4 worm cellular contexts compared by ENCODE assay signal in genomic region chrII:3502520-3503323, ce11.
TF ChIP-seq lines count a peak whose summit lies in the region.

Gene col-71 (minus strand): TSS chrII:3502570.
Gene Y49F6B.2 (plus strand): TSS chrII:3502968.

TF ChIP-seq in whole organism, L2 larva, 48 proteins besides CTCF, POLR2A, EP300 and RAD21 (continues in another document):
- TF ChIP-seq lsy-2 (tag; optimal IDR thresholded peaks at IDR 0.05; lab: Kevin White, UChicago) (peak; percentile 84 to 88), sem-4 (tag; optimal IDR thresholded peaks at IDR 0.05; lab: Kevin White, UChicago) (peak; percentile 47), nhr-77 (tag; optimal IDR thresholded peaks at IDR 0.05; lab: Kevin White, UChicago) (no peak), nhr-237 (tag; optimal IDR thresholded peaks at IDR 0.05; lab: Kevin White, UChicago) (no peak), mdl-1 (tag; optimal IDR thresholded peaks at IDR 0.05; lab: Kevin White, UChicago) (no peak), nhr-23 (tag; optimal IDR thresholded peaks at IDR 0.05; lab: Kevin White, UChicago) (no peak), sma-9 (GFP tag; optimal IDR thresholded peaks at IDR 0.05; lab: Kevin White, UChicago) (no peak), sma-9 (tag; optimal IDR thresholded peaks at IDR 0.05; lab: Kevin White, UChicago) (no peak), lin-39 (tag; optimal IDR thresholded peaks at IDR 0.05; lab: Kevin White, UChicago) (no peak), Y55F3AM.14 (GFP tag; optimal IDR thresholded peaks at IDR 0.05; lab: Kevin White, UChicago) (peak; percentile 25), ceh-16 (tag; optimal IDR thresholded peaks at IDR 0.05; lab: Kevin White, UChicago) (no peak), fos-1 (tag; optimal IDR thresholded peaks at IDR 0.05; lab: Kevin White, UChicago) (peak; percentile 26), ZK546.5 (tag; optimal IDR thresholded peaks at IDR 0.05; lab: Kevin White, UChicago) (no peak), lin-11 (tag; optimal IDR thresholded peaks at IDR 0.05; lab: Kevin White, UChicago) (peak; percentile 12), blmp-1 (tag; optimal IDR thresholded peaks at IDR 0.05; lab: Kevin White, UChicago; ENCODE audit: insufficient read depth) (no peak), nhr-11 (tag; optimal IDR thresholded peaks at IDR 0.05; lab: Kevin White, UChicago) (no peak), alr-1 (tag; optimal IDR thresholded peaks at IDR 0.05; lab: Kevin White, UChicago) (no peak), mbf-1 (tag; optimal IDR thresholded peaks at IDR 0.05; lab: Kevin White, UChicago) (no peak), ama-1 (optimal IDR thresholded peaks at IDR 0.05; lab: Kevin White, UChicago) (no peak), nhr-25 (tag; optimal IDR thresholded peaks at IDR 0.05; lab: Kevin White, UChicago) (peak; percentile 56), unc-62 (GFP tag; optimal IDR thresholded peaks at IDR 0.05; lab: Kevin White, UChicago) (no peak), peb-1 (tag; optimal IDR thresholded peaks at IDR 0.05; lab: Kevin White, UChicago) (no peak), unc-55 (GFP tag; optimal IDR thresholded peaks at IDR 0.05; lab: Kevin White, UChicago) (peak; percentile 86), ceh-82 (tag; optimal IDR thresholded peaks at IDR 0.05; lab: Kevin White, UChicago) (no peak)

TF ChIP-seq in whole organism, L4 larva, 104 proteins besides CTCF, POLR2A, EP300 and RAD21 (continues in another document):
- TF ChIP-seq ceh-20 (GFP tag; IDR thresholded peaks at IDR 0.05; lab: Robert Waterston, UW): no peak
- no peak for TF ChIP-seq daf-19 (GFP tag; conservative IDR thresholded peaks at IDR 0.05; lab: Robert Waterston, UW)
- no peak for TF ChIP-seq tra-1 (GFP tag; IDR thresholded peaks at IDR 0.05; lab: Robert Waterston, UW)
- 0 out of 2 replicates have a peak, but pooled peaks have one; percentile 49 for TF ChIP-seq ctbp-1 (GFP tag; IDR thresholded peaks at IDR 0.05; lab: Robert Waterston, UW)
- TF ChIP-seq aly-2 (tag; optimal IDR thresholded peaks at IDR 0.05; lab: Kevin White, UChicago): no peak
- no peak for TF ChIP-seq Y75B8A.6 (GFP tag; IDR thresholded peaks at IDR 0.05; lab: Robert Waterston, UW)
- no peak for TF ChIP-seq aha-1 (tag; lab: Kevin White, UChicago)
- no peak for TF ChIP-seq unc-39 (tag; optimal IDR thresholded peaks at IDR 0.05; lab: Kevin White, UChicago)
- TF ChIP-seq ceh-32 (tag; optimal IDR thresholded peaks at IDR 0.05; lab: Kevin White, UChicago; ENCODE audit: poor library complexity): no peak
- TF ChIP-seq ztf-11 (tag; optimal IDR thresholded peaks at IDR 0.05; lab: Kevin White, UChicago): no peak
- no peak for TF ChIP-seq F49E8.2 (tag; optimal IDR thresholded peaks at IDR 0.05; lab: Kevin White, UChicago; ENCODE audit: borderline replicate concordance)
- no peak for TF ChIP-seq sdz-12 (GFP tag; optimal IDR thresholded peaks at IDR 0.05; lab: Kevin White, UChicago)
- no peak for TF ChIP-seq saeg-2 (GFP tag; IDR thresholded peaks at IDR 0.05; lab: Robert Waterston, UW)
- TF ChIP-seq ceh-82 (tag; optimal IDR thresholded peaks at IDR 0.05; lab: Kevin White, UChicago): no peak
- no peak for TF ChIP-seq nhr-48 (tag; optimal IDR thresholded peaks at IDR 0.05; lab: Kevin White, UChicago)
- no peak for TF ChIP-seq zag-1 (tag; optimal IDR thresholded peaks at IDR 0.05; lab: Kevin White, UChicago)
- TF ChIP-seq dmd-6 (GFP tag; IDR thresholded peaks at IDR 0.05; lab: Robert Waterston, UW): peak; percentile 45
- no peak for TF ChIP-seq F44E2.7 (GFP tag; IDR thresholded peaks at IDR 0.05; lab: Robert Waterston, UW)
- TF ChIP-seq rbr-2 (tag; optimal IDR thresholded peaks at IDR 0.05; lab: Kevin White, UChicago): peak; percentile 78
- TF ChIP-seq Y48G9A.11 (GFP tag; IDR thresholded peaks at IDR 0.05; lab: Robert Waterston, UW): peak; percentile 85
- peak; percentile 45 for TF ChIP-seq nhr-6 (tag; optimal IDR thresholded peaks at IDR 0.05; lab: Kevin White, UChicago)
- no peak for TF ChIP-seq nhr-76 (tag; optimal IDR thresholded peaks at IDR 0.05; lab: Kevin White, UChicago)
- peak; percentile 4 for TF ChIP-seq nhr-77 (tag; optimal IDR thresholded peaks at IDR 0.05; lab: Kevin White, UChicago)
- peak; percentile 72 for TF ChIP-seq ZK337.2 (GFP tag; IDR thresholded peaks at IDR 0.05; lab: Robert Waterston, UW)
- TF ChIP-seq egl-27 (tag; optimal IDR thresholded peaks at IDR 0.05; lab: Kevin White, UChicago): no peak

TF ChIP-seq in whole organism, late embryonic, 69 proteins besides CTCF, POLR2A, EP300 and RAD21 (continues in another document):
- TF ChIP-seq hlh-30 (tag; optimal IDR thresholded peaks at IDR 0.05; lab: Kevin White, UChicago; ENCODE audit: insufficient read depth): no peak
- peak; percentile 100 for TF ChIP-seq unc-42 (tag; optimal IDR thresholded peaks at IDR 0.05; lab: Kevin White, UChicago)
- peak; percentile 70 for TF ChIP-seq fax-1 (tag; optimal IDR thresholded peaks at IDR 0.05; lab: Kevin White, UChicago)
- peak; percentile 83 for TF ChIP-seq tbx-2 (tag; optimal IDR thresholded peaks at IDR 0.05; lab: Kevin White, UChicago)
- TF ChIP-seq fkh-10 (GFP tag; optimal IDR thresholded peaks at IDR 0.05; lab: Kevin White, UChicago): no peak
- TF ChIP-seq nhr-232 (tag; optimal IDR thresholded peaks at IDR 0.05; lab: Kevin White, UChicago): no peak
- TF ChIP-seq sdc-2 (tag; optimal IDR thresholded peaks at IDR 0.05; lab: Kevin White, UChicago): no peak
- TF ChIP-seq T23F11.4 (GFP tag; optimal IDR thresholded peaks at IDR 0.05; lab: Kevin White, UChicago): no peak
- TF ChIP-seq ceh-14 (tag; optimal IDR thresholded peaks at IDR 0.05; lab: Kevin White, UChicago): peak; percentile 89
- TF ChIP-seq nfya-1 (tag; optimal IDR thresholded peaks at IDR 0.05; lab: Kevin White, UChicago): peak; percentile 32
- peak; percentile 84 for TF ChIP-seq tbx-7 (tag; optimal IDR thresholded peaks at IDR 0.05; lab: Kevin White, UChicago)
- TF ChIP-seq ceh-31 (tag; optimal IDR thresholded peaks at IDR 0.05; lab: Kevin White, UChicago): peak; percentile 96
- no peak for TF ChIP-seq odd-2 (tag; optimal IDR thresholded peaks at IDR 0.05; lab: Kevin White, UChicago)
- no peak for TF ChIP-seq dmd-4 (tag; optimal IDR thresholded peaks at IDR 0.05; lab: Kevin White, UChicago; ENCODE audit: borderline replicate concordance)
- no peak for TF ChIP-seq ceh-19 (GFP tag; optimal IDR thresholded peaks at IDR 0.05; lab: Kevin White, UChicago)
- TF ChIP-seq dve-1 (tag; optimal IDR thresholded peaks at IDR 0.05; lab: Kevin White, UChicago): no peak
- no peak for TF ChIP-seq sox-4 (tag; optimal IDR thresholded peaks at IDR 0.05; lab: Kevin White, UChicago)
- TF ChIP-seq ttx-3 (tag; optimal IDR thresholded peaks at IDR 0.05; lab: Kevin White, UChicago): peak; percentile 49
- no peak for TF ChIP-seq pat-9 (tag; optimal IDR thresholded peaks at IDR 0.05; lab: Kevin White, UChicago)
- TF ChIP-seq gmeb-2 (tag; optimal IDR thresholded peaks at IDR 0.05; lab: Kevin White, UChicago): peak; percentile 30
- TF ChIP-seq ceh-2 (tag; optimal IDR thresholded peaks at IDR 0.05; lab: Kevin White, UChicago): peak; percentile 86
- no peak for TF ChIP-seq hlh-6 (tag; optimal IDR thresholded peaks at IDR 0.05; lab: Kevin White, UChicago)
- no peak for TF ChIP-seq fkh-6 (tag; optimal IDR thresholded peaks at IDR 0.05; lab: Kevin White, UChicago)
- peak; percentile 24 for TF ChIP-seq ceh-34 (tag; optimal IDR thresholded peaks at IDR 0.05; lab: Kevin White, UChicago)
- no peak for TF ChIP-seq pag-3 (tag; optimal IDR thresholded peaks at IDR 0.05; lab: Kevin White, UChicago; ENCODE audit: borderline replicate concordance)
- TF ChIP-seq ceh-22 (tag; optimal IDR thresholded peaks at IDR 0.05; lab: Kevin White, UChicago): no peak

TF ChIP-seq in whole organism, mixed stage, embryonic, 35 proteins besides CTCF, POLR2A, EP300 and RAD21 (continues in another document):
- peak; percentile 5 for TF ChIP-seq ceh-43 (GFP tag; optimal IDR thresholded peaks at IDR 0.05; lab: Kevin White, UChicago)
- no peak for TF ChIP-seq unc-62 (GFP tag; optimal IDR thresholded peaks at IDR 0.05; lab: Kevin White, UChicago)
- TF ChIP-seq lin-13 (tag; optimal IDR thresholded peaks at IDR 0.05; lab: Kevin White, UChicago): peak; percentile 73
- peak; percentile 65 for TF ChIP-seq mab-5 (tag; optimal IDR thresholded peaks at IDR 0.05; lab: Kevin White, UChicago)
- no peak for TF ChIP-seq elt-3 (tag; optimal IDR thresholded peaks at IDR 0.05; lab: Kevin White, UChicago)
- TF ChIP-seq mep-1 (tag; optimal IDR thresholded peaks at IDR 0.05; lab: Kevin White, UChicago): peak; percentile 58
- no peak for TF ChIP-seq nhr-76 (tag; optimal IDR thresholded peaks at IDR 0.05; lab: Kevin White, UChicago)
- TF ChIP-seq unc-120 (tag; optimal IDR thresholded peaks at IDR 0.05; lab: Kevin White, UChicago; ENCODE audit: poor library complexity, severe bottlenecking): peak; percentile 25
- no peak for TF ChIP-seq ham-2 (GFP tag; optimal IDR thresholded peaks at IDR 0.05; lab: Kevin White, UChicago)
- no peak for TF ChIP-seq drap-1 (GFP tag; optimal IDR thresholded peaks at IDR 0.05; lab: Kevin White, UChicago)
- peak; percentile 48 for TF ChIP-seq cnd-1 (tag; optimal IDR thresholded peaks at IDR 0.05; lab: Kevin White, UChicago)
- TF ChIP-seq sem-2 (GFP tag; optimal IDR thresholded peaks at IDR 0.05; lab: Kevin White, UChicago): no peak
- no peak for TF ChIP-seq ztf-11 (tag; optimal IDR thresholded peaks at IDR 0.05; lab: Kevin White, UChicago)
- TF ChIP-seq ces-1 (GFP tag; optimal IDR thresholded peaks at IDR 0.05; lab: Kevin White, UChicago): peak; percentile 99
- no peak for TF ChIP-seq snpc-4 (tag; optimal IDR thresholded peaks at IDR 0.05; lab: Kevin White, UChicago)
- peak; percentile 9 for TF ChIP-seq bed-3 (GFP tag; optimal IDR thresholded peaks at IDR 0.05; lab: Kevin White, UChicago)
- TF ChIP-seq nhr-28 (tag; optimal IDR thresholded peaks at IDR 0.05; lab: Kevin White, UChicago): no peak
- TF ChIP-seq lsy-2 (tag; optimal IDR thresholded peaks at IDR 0.05; lab: Kevin White, UChicago): peak; percentile 51
- TF ChIP-seq nhr-237 (tag; optimal IDR thresholded peaks at IDR 0.05; lab: Kevin White, UChicago): peak; percentile 46
- no peak for TF ChIP-seq blmp-1 (tag; optimal IDR thresholded peaks at IDR 0.05; lab: Kevin White, UChicago)
- peak; percentile 46 for TF ChIP-seq pha-4 (tag; optimal IDR thresholded peaks at IDR 0.05; lab: Kevin White, UChicago)
- TF ChIP-seq nhr-12 (tag; optimal IDR thresholded peaks at IDR 0.05; lab: Kevin White, UChicago): no peak
- no peak for TF ChIP-seq zip-8 (tag; optimal IDR thresholded peaks at IDR 0.05; lab: Kevin White, UChicago)
- TF ChIP-seq elt-1 (tag; optimal IDR thresholded peaks at IDR 0.05; lab: Kevin White, UChicago; ENCODE audit: borderline replicate concordance, insufficient read depth): no peak
- TF ChIP-seq mls-2 (tag; optimal IDR thresholded peaks at IDR 0.05; lab: Kevin White, UChicago): peak; percentile 53
- peak; percentile 5 for TF ChIP-seq ceh-39 (tag; optimal IDR thresholded peaks at IDR 0.05; lab: Kevin White, UChicago)
- no peak for TF ChIP-seq hlh-1 (tag; optimal IDR thresholded peaks at IDR 0.05; lab: Kevin White, UChicago)
- TF ChIP-seq tbx-8 (GFP tag; optimal IDR thresholded peaks at IDR 0.05; lab: Kevin White, UChicago): peak; percentile 21
- TF ChIP-seq unc-39 (tag; optimal IDR thresholded peaks at IDR 0.05; lab: Kevin White, UChicago): no peak
- no peak for TF ChIP-seq ceh-83 (GFP tag; optimal IDR thresholded peaks at IDR 0.05; lab: Kevin White, UChicago)
